Fruit fly (Drosophila melanogaster): ENCODE results near the gene RfC4.

DNA sequence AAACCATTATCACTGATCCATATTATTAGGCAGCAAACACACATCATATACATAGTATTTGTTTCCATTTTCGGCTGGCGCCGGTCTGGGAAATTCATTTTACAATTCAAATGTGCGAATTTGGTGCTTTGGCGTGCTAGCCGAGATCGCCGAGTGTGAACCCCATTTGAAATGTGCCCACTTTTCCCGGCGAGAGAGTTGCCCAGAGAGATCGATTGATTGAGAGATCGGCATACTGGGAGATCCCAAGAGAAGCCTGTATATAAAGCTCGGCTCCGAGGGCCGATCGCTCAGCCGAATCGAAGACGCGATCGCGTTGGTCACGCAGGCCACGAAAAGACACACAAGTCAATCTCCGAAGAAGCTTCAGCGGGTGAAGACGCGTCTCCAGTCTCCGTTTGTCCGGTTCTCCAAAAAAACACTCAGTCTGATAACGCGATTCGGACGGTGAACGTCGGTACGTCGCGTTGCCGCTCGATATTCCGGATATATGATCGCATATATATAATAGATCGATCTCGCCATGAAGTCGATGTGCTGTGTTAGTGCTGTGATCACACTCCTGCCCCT, 12.7 kb upstream of the RfC4 start, which contains the start of gene CG1299:
- no peak for TF ChIP-seq CG15710 (tag; optimal IDR thresholded peaks at IDR 0.05)
- no peak for TF ChIP-seq Ets98B (GFP tag; IDR thresholded peaks at IDR 0.05)
- TF ChIP-seq CG14655 (GFP tag; optimal IDR thresholded peaks at IDR 0.05), result no peak
- TF ChIP-seq CG8301 (tag; optimal IDR thresholded peaks at IDR 0.05), result no peak
